Worm (Caenorhabditis elegans): ENCODE measurements around the gene srw-135.

Gene srw-135

ce11 chrV:3028205-3028604, 16.9 kb upstream of the srw-135 start, which contains the start of gene asp-7:
TSS of gene asp-7 (plus strand) at chrV:3028285.
- no peak for TF ChIP-seq pha-4 (tag; optimal IDR thresholded peaks at IDR 0.05)
- TF ChIP-seq nhr-12 (tag; optimal IDR thresholded peaks at IDR 0.05): no peak
- TF ChIP-seq ceh-82 (tag; optimal IDR thresholded peaks at IDR 0.05): no peak
- peak; percentile 15 for TF ChIP-seq elt-2 (tag; optimal IDR thresholded peaks at IDR 0.05)
- TF ChIP-seq nhr-23 (tag; optimal IDR thresholded peaks at IDR 0.05): no peak

- peak; percentile 54 for TF ChIP-seq elt-2 (tag; optimal IDR thresholded peaks at IDR 0.05)
- TF ChIP-seq nhr-67 (tag; optimal IDR thresholded peaks at IDR 0.05): no peak
Measured at ce11 chrV:3024274-3024673, 13.0 kb upstream of the srw-135 start, which contains the start of gene asp-8. TSS of gene asp-8 (plus strand) at chrV:3024549.

- TF ChIP-seq nhr-67 (tag; optimal IDR thresholded peaks at IDR 0.05) (no peak), daf-12 (tag; optimal IDR thresholded peaks at IDR 0.05) (no peak), fos-1 (tag; optimal IDR thresholded peaks at IDR 0.05) (no peak), lsy-12 (tag; optimal IDR thresholded peaks at IDR 0.05) (no peak)
Measured at ce11 chrV:3021306-3021705, 10.0 kb upstream of the srw-135 start, which contains the start of gene irld-12. TSS of gene irld-12 (minus strand) at chrV:3021406.

- TF ChIP-seq unc-62 (GFP tag; optimal IDR thresholded peaks at IDR 0.05) (no peak), ceh-9 (tag; optimal IDR thresholded peaks at IDR 0.05) (no peak), ceh-16 (tag; optimal IDR thresholded peaks at IDR 0.05) (no peak), jun-1 (tag; optimal IDR thresholded peaks at IDR 0.05) (no peak)
Measured at ce11 chrV:3017930-3018329, 6.6 kb upstream of the srw-135 start.

- TF ChIP-seq eor-1 (tag; optimal IDR thresholded peaks at IDR 0.05): no peak
- no peak for TF ChIP-seq nhr-12 (tag; optimal IDR thresholded peaks at IDR 0.05)
- no peak for TF ChIP-seq ztf-11 (tag; optimal IDR thresholded peaks at IDR 0.05)
- TF ChIP-seq jun-1 (tag; optimal IDR thresholded peaks at IDR 0.05): no peak
- no peak for TF ChIP-seq lin-39 (tag; optimal IDR thresholded peaks at IDR 0.05)
Measured at ce11 chrV:3014185-3014584, 2.9 kb upstream of the srw-135 start, which contains the start of gene K12D9.1. TSS of gene K12D9.1 (plus strand) at chrV:3014485.

- TF ChIP-seq elt-3 (tag; optimal IDR thresholded peaks at IDR 0.05): no peak
- TF ChIP-seq mml-1 (tag; optimal IDR thresholded peaks at IDR 0.05): no peak
- TF ChIP-seq R02D3.7 (tag; optimal IDR thresholded peaks at IDR 0.05): no peak
- no peak for TF ChIP-seq ztf-4 (tag; optimal IDR thresholded peaks at IDR 0.05)
- no peak for TF ChIP-seq fkh-10 (GFP tag; optimal IDR thresholded peaks at IDR 0.05)
- no peak for TF ChIP-seq ZK546.5 (tag; optimal IDR thresholded peaks at IDR 0.05)
- no peak for TF ChIP-seq lin-39 (tag; optimal IDR thresholded peaks at IDR 0.05)
- no peak for TF ChIP-seq pqm-1 (tag; optimal IDR thresholded peaks at IDR 0.05)
- no peak for TF ChIP-seq nfya-1 (tag; optimal IDR thresholded peaks at IDR 0.05; ENCODE audit: insufficient read depth)
Measured at ce11 chrV:3010468-3010867, 826 bp downstream of the srw-135 start, which contains the start of gene srw-136. TSS of gene srw-136 (minus strand) at chrV:3010568.

ce11 chrV:3005964-3006363, 5.3 kb downstream of the srw-135 start, which contains the start of gene srw-112:
TSS of gene srw-112 (minus strand) at chrV:3006064.
- TF ChIP-seq fkh-2 (tag; optimal IDR thresholded peaks at IDR 0.05) (no peak), ZK546.5 (tag; optimal IDR thresholded peaks at IDR 0.05) (no peak), mml-1 (tag; optimal IDR thresholded peaks at IDR 0.05) (no peak), snpc-4 (tag; optimal IDR thresholded peaks at IDR 0.05) (no peak), nhr-76 (tag; optimal IDR thresholded peaks at IDR 0.05) (no peak), nhr-67 (tag; optimal IDR thresholded peaks at IDR 0.05) (no peak), ztf-4 (tag; optimal IDR thresholded peaks at IDR 0.05) (no peak), unc-39 (tag; optimal IDR thresholded peaks at IDR 0.05) (no peak), ama-1 (optimal IDR thresholded peaks at IDR 0.05) (no peak), jun-1 (tag; optimal IDR thresholded peaks at IDR 0.05) (no peak)

ce11 chrV:2999736-3000135, 11.6 kb downstream of the srw-135 start, which contains the start of gene srw-119:
TSS of gene srw-119 (minus strand) at chrV:2999836.
- TF ChIP-seq ceh-82 (tag; optimal IDR thresholded peaks at IDR 0.05) (no peak), unc-62 (GFP tag; optimal IDR thresholded peaks at IDR 0.05) (no peak), pqm-1 (tag; optimal IDR thresholded peaks at IDR 0.05) (no peak), nhr-43 (tag; optimal IDR thresholded peaks at IDR 0.05; ENCODE audit: poor library complexity, severe bottlenecking) (no peak), fkh-10 (GFP tag; optimal IDR thresholded peaks at IDR 0.05) (no peak), elt-2 (tag; optimal IDR thresholded peaks at IDR 0.05) (no peak), nhr-12 (tag; optimal IDR thresholded peaks at IDR 0.05) (no peak), sea-2 (GFP tag; optimal IDR thresholded peaks at IDR 0.05) (no peak), fos-1 (tag; optimal IDR thresholded peaks at IDR 0.05) (no peak), hmg-11 (tag; optimal IDR thresholded peaks at IDR 0.05) (no peak), mdl-1 (tag; optimal IDR thresholded peaks at IDR 0.05) (no peak), lin-39 (tag; optimal IDR thresholded peaks at IDR 0.05) (no peak), ceh-16 (tag; optimal IDR thresholded peaks at IDR 0.05) (no peak), unc-39 (tag; optimal IDR thresholded peaks at IDR 0.05) (no peak), ZK546.5 (tag; optimal IDR thresholded peaks at IDR 0.05) (no peak)
